Fruit fly (Drosophila melanogaster) whole organism, embryonic: ENCODE results near the gene CG3529.
A peak's percentile ranks its signal among the peaks of the same experiment; 100 is the strongest.

Source experiments
- Asciz ChIP-seq: fragments of 200-800 bp; sonication (Bioruptor generic); optimal IDR thresholded peaks from 2 replicates; lab custom pipeline; 2017; ENCODE audit warnings: missing biosample characterization, mild to moderate bottlenecking, missing genetic modification characterization, missing genetic modification reagents
- Atf3 ChIP-seq: fragments of 200-800 bp; sonication (Bioruptor generic); optimal IDR thresholded peaks from 3 replicates; lab custom pipeline; 2016; ENCODE audit warnings: missing biosample characterization, missing genetic modification characterization
- Blimp-1 ChIP-seq: fragments of 200-800 bp; sonication (Bioruptor generic); optimal IDR thresholded peaks from 3 replicates; lab custom pipeline; 2018; ENCODE audit warnings: missing biosample characterization, missing genetic modification characterization, mild to moderate bottlenecking, moderate library complexity, missing genetic modification reagents
- CG10267 ChIP-seq: fragments of 200-800 bp; sonication (Bioruptor generic); optimal IDR thresholded peaks from 2 replicates; lab custom pipeline; 2018; ENCODE audit warnings: missing biosample characterization, mild to moderate bottlenecking, missing genetic modification characterization, moderate library complexity
- CG10462 ChIP-seq: fragments of 200-800 bp; sonication (Bioruptor generic); optimal IDR thresholded peaks from 2 replicates; lab custom pipeline; 2016; ENCODE audit warnings: missing biosample characterization, missing genetic modification characterization
- CG11085 ChIP-seq: fragments of 200-800 bp; sonication (Bioruptor generic); IDR thresholded peaks from 2 replicates; pipeline ENCODE4 v1.3.6; 2022; ENCODE audit warnings: missing biosample characterization, missing genetic modification characterization
- CG11398 ChIP-seq: fragments of 200-800 bp; sonication (Bioruptor generic); optimal IDR thresholded peaks from 2 replicates; lab custom pipeline; 2016; ENCODE audit warnings: missing biosample characterization, missing genetic modification characterization
- CG13775 ChIP-seq: fragments of 200-800 bp; sonication (Bioruptor generic); optimal IDR thresholded peaks from 3 replicates; lab custom pipeline; 2017; ENCODE audit warnings: missing biosample characterization, mild to moderate bottlenecking, missing genetic modification characterization
- CG30431 ChIP-seq: fragments of 200-800 bp; sonication (Bioruptor generic); optimal IDR thresholded peaks from 2 replicates; lab custom pipeline; 2017; ENCODE audit warnings: missing biosample characterization, missing genetic modification characterization
- CG31441 ChIP-seq: fragments of 200-800 bp; sonication (Bioruptor generic); IDR thresholded peaks from 2 replicates; pipeline ENCODE4 v1.3.6; 2022; ENCODE audit warnings: missing biosample characterization, missing genetic modification characterization
- CG34376 ChIP-seq: fragments of 200-800 bp; sonication (Bioruptor generic); optimal IDR thresholded peaks from 2 replicates; lab custom pipeline; 2018; ENCODE audit warnings: missing biosample characterization, mild to moderate bottlenecking, missing genetic modification characterization
- CG3847 ChIP-seq: fragments of 200-800 bp; sonication (Bioruptor generic); IDR thresholded peaks from 2 replicates; pipeline ENCODE4 v1.3.6; 2022; ENCODE audit warnings: missing biosample characterization, missing genetic modification characterization
- CG4617 ChIP-seq: fragments of 200-800 bp; sonication (Bioruptor generic); optimal IDR thresholded peaks from 3 replicates; lab custom pipeline; 2016; ENCODE audit warnings: missing biosample characterization, missing genetic modification characterization, borderline replicate concordance
- CG4707 ChIP-seq: fragments of 200-800 bp; sonication (Bioruptor generic); optimal IDR thresholded peaks from 2 replicates; lab custom pipeline; 2018; ENCODE audit warnings: missing biosample characterization, mild to moderate bottlenecking, missing genetic modification characterization, moderate library complexity
- CG5245 ChIP-seq: fragments of 200-800 bp; sonication (Bioruptor generic); optimal IDR thresholded peaks from 3 replicates; lab custom pipeline; 2016; ENCODE audit warnings: missing biosample characterization, missing genetic modification characterization
- CG6272 ChIP-seq: fragments of 200-800 bp; sonication (Bioruptor generic); IDR thresholded peaks from 2 replicates; pipeline ENCODE4 v1.3.6; 2022; ENCODE audit warnings: missing biosample characterization, missing genetic modification characterization
- CG6689 ChIP-seq: fragments of 200-800 bp; sonication (Bioruptor generic); IDR thresholded peaks from 2 replicates; pipeline ENCODE4 v1.3.6; 2022; ENCODE audit warnings: missing biosample characterization, missing genetic modification characterization
- CG9817 ChIP-seq: fragments of 200-800 bp; sonication (Bioruptor generic); optimal IDR thresholded peaks from 2 replicates; lab custom pipeline; 2018; ENCODE audit warnings: missing biosample characterization, mild to moderate bottlenecking, missing genetic modification characterization, moderate library complexity
- CkIIα-i1 ChIP-seq: fragments of 200-800 bp; sonication (Bioruptor generic); IDR thresholded peaks from 2 replicates; pipeline ENCODE4 v1.3.6; 2022; ENCODE audit warnings: missing biosample characterization, missing genetic modification characterization
- Dad ChIP-seq: fragments of 200-800 bp; sonication (Bioruptor generic); optimal IDR thresholded peaks from 3 replicates; lab custom pipeline; 2016; ENCODE audit warnings: missing biosample characterization, missing genetic modification characterization
- Dek ChIP-seq: fragments of 200-800 bp; sonication (Bioruptor generic); optimal IDR thresholded peaks from 3 replicates; lab custom pipeline; 2019; ENCODE audit warnings: missing biosample characterization, mild to moderate bottlenecking, missing genetic modification characterization, moderate library complexity
- Dp ChIP-seq: fragments of 200-800 bp; sonication (Bioruptor generic); optimal IDR thresholded peaks from 2 replicates; lab custom pipeline; 2018; ENCODE audit warnings: missing biosample characterization, mild to moderate bottlenecking, missing genetic modification characterization, moderate library complexity
- E2f2 ChIP-seq: fragments of 200-800 bp; sonication (Bioruptor generic); IDR thresholded peaks from 2 replicates; pipeline ENCODE4 v1.3.6; 2022; ENCODE audit warnings: missing biosample characterization, missing genetic modification characterization
- Ets65A ChIP-seq: fragments of 200-800 bp; sonication (Bioruptor generic); peaks from one replicate; lab custom pipeline; 2016; ENCODE audit warnings: missing biosample characterization, missing genetic modification characterization
- Fer1 ChIP-seq: fragments of 200-800 bp; sonication (Bioruptor generic); optimal IDR thresholded peaks from 2 replicates; lab custom pipeline; 2017; ENCODE audit warnings: missing biosample characterization, mild to moderate bottlenecking, missing genetic modification characterization
- Fer2 ChIP-seq: fragments of 200-800 bp; sonication (Bioruptor generic); optimal IDR thresholded peaks from 2 replicates; lab custom pipeline; 2018; ENCODE audit warnings: missing biosample characterization, mild to moderate bottlenecking, missing genetic modification characterization, moderate library complexity
- HHEX ChIP-seq: fragments of 200-800 bp; sonication (Bioruptor generic); optimal IDR thresholded peaks from 3 replicates; lab custom pipeline; 2017; ENCODE audit warnings: missing biosample characterization, mild to moderate bottlenecking, missing genetic modification characterization, missing genetic modification reagents
- HLH54F ChIP-seq: fragments of 200-800 bp; sonication (Bioruptor generic); optimal IDR thresholded peaks from 3 replicates; lab custom pipeline; 2016; ENCODE audit warnings: missing biosample characterization, missing genetic modification characterization
- Hand ChIP-seq: fragments of 200-800 bp; sonication (Bioruptor generic); optimal IDR thresholded peaks from 2 replicates; lab custom pipeline; 2017; ENCODE audit warnings: mild to moderate bottlenecking, missing biosample characterization, missing genetic modification reagents, missing genetic modification characterization
- Mad ChIP-seq: fragments of 200-800 bp; sonication (Bioruptor generic); optimal IDR thresholded peaks from 2 replicates; lab custom pipeline; 2016; ENCODE audit warnings: missing biosample characterization, missing genetic modification characterization
- Med ChIP-seq: fragments of 200-800 bp; sonication (Bioruptor generic); peaks from one replicate; lab custom pipeline; 2016; ENCODE audit warnings: missing biosample characterization, missing genetic modification characterization, mild to moderate bottlenecking, inconsistent platforms, moderate library complexity
- Side ChIP-seq: fragments of 200-800 bp; sonication (Bioruptor generic); optimal IDR thresholded peaks from 2 replicates; lab custom pipeline; 2016; ENCODE audit warnings: missing biosample characterization, missing genetic modification characterization
- YL-1 ChIP-seq: fragments of 200-800 bp; sonication (Bioruptor generic); optimal IDR thresholded peaks from 3 replicates; lab custom pipeline; 2017; ENCODE audit warnings: missing biosample characterization, mild to moderate bottlenecking, missing genetic modification characterization
- abd-A ChIP-seq: fragments of 200-800 bp; sonication (Bioruptor generic); optimal IDR thresholded peaks from 3 replicates; lab custom pipeline; 2019; ENCODE audit warnings: missing biosample characterization, mild to moderate bottlenecking, missing genetic modification characterization, moderate library complexity
- cato ChIP-seq: fragments of 200-800 bp; sonication (Bioruptor generic); optimal IDR thresholded peaks from 2 replicates; lab custom pipeline; 2016; ENCODE audit warnings: missing biosample characterization, missing genetic modification characterization, borderline replicate concordance
- crc ChIP-seq: fragments of 200-800 bp; sonication (Bioruptor generic); optimal IDR thresholded peaks from 2 replicates; lab custom pipeline; 2016; ENCODE audit warnings: missing biosample characterization, missing genetic modification characterization
- croc ChIP-seq: fragments of 200-800 bp; sonication (Bioruptor generic); conservative IDR thresholded peaks from 3 replicates; pipeline ENCODE4 v1.3.6; 2022; ENCODE audit warnings: missing biosample characterization, missing genetic modification characterization
- crol ChIP-seq: fragments of 200-800 bp; sonication (Bioruptor generic); IDR thresholded peaks from 2 replicates; pipeline ENCODE4 v1.3.6; 2022; ENCODE audit warnings: missing biosample characterization, missing genetic modification characterization
- dysf ChIP-seq: fragments of 200-800 bp; sonication (Bioruptor generic); IDR thresholded peaks from 3 replicates; pipeline ENCODE4 v1.3.6; 2022; ENCODE audit warnings: missing biosample characterization, missing genetic modification characterization
- emc ChIP-seq: fragments of 200-800 bp; sonication (Bioruptor generic); optimal IDR thresholded peaks from 2 replicates; lab custom pipeline; 2016; ENCODE audit warnings: missing biosample characterization, missing genetic modification characterization
- ems ChIP-seq: fragments of 200-800 bp; sonication (Bioruptor generic); optimal IDR thresholded peaks from 3 replicates; lab custom pipeline; 2016; ENCODE audit warnings: missing biosample characterization, missing genetic modification characterization
- en ChIP-seq: fragments of 200-800 bp; sonication (Bioruptor generic); optimal IDR thresholded peaks from 2 replicates; lab custom pipeline; 2016; ENCODE audit warnings: missing biosample characterization, missing genetic modification characterization
- eve ChIP-seq, 2 experiments: fragments of >200 bp; optimal IDR thresholded peaks; 2 replicates each; lab custom pipeline; 2017; ENCODE audit warnings: missing biosample characterization in 2 of 2, missing genetic modification characterization in 2 of 2
- ftz-f1 ChIP-seq: fragments of 200-800 bp; sonication (Bioruptor generic); optimal IDR thresholded peaks from 2 replicates; lab custom pipeline; 2016; ENCODE audit warnings: missing biosample characterization, missing genetic modification characterization
- ham ChIP-seq: fragments of 200-800 bp; sonication (Bioruptor generic); IDR thresholded peaks from 2 replicates; pipeline ENCODE4 v1.3.6; 2022; ENCODE audit warnings: missing biosample characterization, missing genetic modification characterization
- hth ChIP-seq: fragments of >200 bp; optimal IDR thresholded peaks from 2 replicates; lab custom pipeline; 2017; ENCODE audit warnings: inconsistent platforms
- maf-S ChIP-seq: fragments of 200-800 bp; sonication (Bioruptor generic); optimal IDR thresholded peaks from 2 replicates; lab custom pipeline; 2016; ENCODE audit warnings: missing biosample characterization, missing genetic modification characterization
- pb ChIP-seq: fragments of 200-800 bp; sonication (Bioruptor generic); optimal IDR thresholded peaks from 3 replicates; lab custom pipeline; 2016; ENCODE audit warnings: missing biosample characterization, missing genetic modification characterization
- sens ChIP-seq: fragments of 200-800 bp; sonication (Bioruptor generic); peaks from one replicate; lab custom pipeline; 2016; ENCODE audit warnings: missing biosample characterization, missing genetic modification characterization
- sens-2 ChIP-seq: fragments of 200-800 bp; sonication (Bioruptor generic); IDR thresholded peaks from 2 replicates; pipeline ENCODE4 v1.3.6; 2022; ENCODE audit warnings: missing biosample characterization, missing genetic modification characterization
- sim ChIP-seq: fragments of 200-800 bp; sonication (Bioruptor generic); IDR thresholded peaks from 2 replicates; pipeline ENCODE4 v1.3.6; 2022; ENCODE audit warnings: missing biosample characterization, missing genetic modification characterization
- sisA ChIP-seq: fragments of 200-800 bp; sonication (Bioruptor generic); IDR thresholded peaks from 2 replicates; pipeline ENCODE4 v1.3.6; 2022; ENCODE audit warnings: missing biosample characterization, missing genetic modification characterization
- wek ChIP-seq: fragments of 200-800 bp; sonication (Bioruptor generic); optimal IDR thresholded peaks from 3 replicates; lab custom pipeline; 2018; ENCODE audit warnings: missing biosample characterization, mild to moderate bottlenecking, missing genetic modification characterization, moderate library complexity

CG3529 gene

dm6 chr3L:9397156-9397555 is 49.5 kb upstream of the CG3529 start (continued):
- TF ChIP-seq CG31441 (GFP tag; lab: Robert Waterston, UW) (peak; percentile 35; the same call in 1 of the 2 replicates), CG6689 (no peak), abd-A (tag; lab: Kevin White, UChicago) (no peak), pb (GFP tag; lab: Kevin White, UChicago) (no peak), CG9817 (tag; lab: Kevin White, UChicago) (peak; percentile 35), Mad (no peak), Fer2 (peak; percentile 59), ems (GFP tag; lab: Kevin White, UChicago) (peak; percentile 38), CG13775 (GFP tag; lab: Kevin White, UChicago) (peak; percentile 20), ftz-f1 (GFP tag; lab: Kevin White, UChicago) (no peak), CG11085 (GFP tag; lab: Robert Waterston, UW) (no peak), en (GFP tag; lab: Kevin White, UChicago) (no peak), crol (no peak), sens-2 (GFP tag; lab: Robert Waterston, UW) (no peak), CG4617 (GFP tag; lab: Kevin White, UChicago) (no peak), Side (GFP tag; lab: Kevin White, UChicago) (peak; percentile 86), Hand (peak; percentile 3), HLH54F (GFP tag; lab: Kevin White, UChicago) (peak; percentile 10), E2f2 (GFP tag; lab: Robert Waterston, UW) (0 out of 2 replicates have a peak, but pooled peaks have one; percentile 5), CG5245 (no peak), cato (GFP tag; lab: Kevin White, UChicago) (no peak), sisA (no peak), CG30431 (GFP tag; lab: Kevin White, UChicago) (no peak), crc (GFP tag; lab: Kevin White, UChicago) (peak; percentile 76), CG34376 (GFP tag; lab: Kevin White, UChicago) (peak; percentile 75), eve (GFP tag; optimal IDR thresholded peaks at IDR 0.05; lab: Kevin White, UChicago) (peak in 1 of 2 experiments; percentile 13), YL-1 (GFP tag; lab: Kevin White, UChicago) (peak; percentile 30), Med (GFP tag; lab: Kevin White, UChicago) (peak; percentile 92), ham (GFP tag; lab: Robert Waterston, UW) (peak; percentile 31; the same call in 1 of the 2 replicates), Blimp-1 (GFP tag; lab: Kevin White, UChicago) (peak; percentile 58), CG10462 (no peak), croc (GFP tag; lab: Robert Waterston, UW) (no peak), dysf (GFP tag; lab: Robert Waterston, UW) (peak; percentile 5; the same call in 1 of the 3 replicates), CkIIα-i1 (GFP tag; lab: Robert Waterston, UW) (no peak), Ets65A (GFP tag; lab: Kevin White, UChicago) (no peak), CG11398 (peak; percentile 41), sim (GFP tag; lab: Robert Waterston, UW) (no peak), Asciz (GFP tag; lab: Kevin White, UChicago) (peak; percentile 85), sens (GFP tag; lab: Kevin White, UChicago) (peak; percentile 52), CG6272 (GFP tag; lab: Robert Waterston, UW) (no peak), Dad (GFP tag; lab: Kevin White, UChicago) (peak; percentile 59), CG4707 (GFP tag; lab: Kevin White, UChicago) (peak; percentile 34), Dek (tag; lab: Kevin White, UChicago) (peak; percentile 40), CG10267 (no peak), emc (GFP tag; lab: Kevin White, UChicago) (peak; percentile 10), CG3847 (GFP tag; lab: Robert Waterston, UW) (no peak), Fer1 (GFP tag; lab: Kevin White, UChicago) (peak; percentile 93), Atf3 (GFP tag; lab: Kevin White, UChicago) (no peak), wek (GFP tag; lab: Kevin White, UChicago) (peak; percentile 79), maf-S (GFP tag; lab: Kevin White, UChicago) (peak; percentile 24), hth (lab: Kevin White, UChicago) (no peak), HHEX (GFP tag; lab: Kevin White, UChicago) (peak; percentile 89), Dp (no peak)
